Fruit fly (Drosophila melanogaster): ENCODE results near the gene CG4907.

The CG4907 gene

DNA sequence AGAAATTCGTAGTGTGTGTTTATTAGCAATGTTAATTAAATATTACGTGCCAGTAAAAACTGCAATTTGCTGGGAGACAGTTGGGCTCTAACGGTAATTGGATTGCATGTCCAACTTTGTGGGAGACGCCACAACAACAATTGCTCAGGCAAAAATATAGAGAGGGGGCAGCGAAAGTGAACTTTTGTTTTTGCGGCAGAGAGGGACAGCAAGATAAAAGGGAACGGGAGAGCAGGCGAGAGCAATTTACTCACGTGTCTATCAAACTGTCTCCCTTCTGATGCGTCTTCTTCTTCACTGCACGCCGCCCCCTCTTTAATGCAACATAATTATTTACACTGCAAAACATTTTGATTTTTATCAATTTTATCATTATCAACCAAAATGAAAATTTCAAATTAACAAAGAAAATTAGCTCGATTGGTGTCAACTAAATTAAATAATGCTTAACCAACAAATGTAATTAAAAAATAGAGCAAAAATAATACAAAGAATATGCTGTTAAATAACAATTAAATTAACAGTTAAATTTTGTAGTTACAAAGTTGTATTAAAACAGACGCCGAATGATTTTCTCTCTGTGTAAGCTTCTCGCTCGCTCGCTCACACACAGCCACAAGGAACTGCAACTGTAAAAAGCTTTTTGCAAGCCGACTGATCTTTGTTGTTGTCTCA is 43.1 kb downstream of the CG4907 start (continued):
- peak; percentile 44 for TF ChIP-seq CG33557 (GFP tag; optimal IDR thresholded peaks at IDR 0.05)
- peak; percentile 15; the same call in 1 of the 2 replicates for TF ChIP-seq CG10321 (GFP tag; IDR thresholded peaks at IDR 0.05)
- TF ChIP-seq CG16779 (GFP tag; IDR thresholded peaks at IDR 0.05): no peak
- TF ChIP-seq grn (GFP tag; optimal IDR thresholded peaks at IDR 0.05): peak; percentile 5
- TF ChIP-seq CG11398 (GFP tag; optimal IDR thresholded peaks at IDR 0.05): peak; percentile 66
- peak; percentile 91 for TF ChIP-seq CG15696 (tag; optimal IDR thresholded peaks at IDR 0.05)
- peak; percentile 4 for TF ChIP-seq HmgZ (tag; optimal IDR thresholded peaks at IDR 0.05)
- TF ChIP-seq ERR (GFP tag; optimal IDR thresholded peaks at IDR 0.05): no peak
- TF ChIP-seq CG1529 (GFP tag; optimal IDR thresholded peaks at IDR 0.05): peak; percentile 79
- TF ChIP-seq CG10959 (GFP tag; IDR thresholded peaks at IDR 0.05): peak; percentile 64
- TF ChIP-seq CG12299 (tag; optimal IDR thresholded peaks at IDR 0.05): no peak
- peak; percentile 36; the same call in 1 of the 3 replicates for TF ChIP-seq Mrtf (GFP tag; IDR thresholded peaks at IDR 0.05)
- peak; percentile 49 for TF ChIP-seq CG4707 (GFP tag; optimal IDR thresholded peaks at IDR 0.05)
- TF ChIP-seq CG6683 (GFP tag; optimal IDR thresholded peaks at IDR 0.05): peak; percentile 50
- TF ChIP-seq Max (GFP tag; optimal IDR thresholded peaks at IDR 0.05): peak; percentile 39
- peak; percentile 24; the same call in 1 of the 2 replicates for TF ChIP-seq Ravus (GFP tag; IDR thresholded peaks at IDR 0.05)
- peak in 1 of 3 experiments; percentile 54 for TF ChIP-seq Stat92E (GFP tag; optimal IDR thresholded peaks at IDR 0.05)
- TF ChIP-seq Ets65A (GFP tag): peak; percentile 95
- peak; percentile 66 for TF ChIP-seq Fer1 (GFP tag; optimal IDR thresholded peaks at IDR 0.05)
- peak; percentile 30 for TF ChIP-seq pb (GFP tag; optimal IDR thresholded peaks at IDR 0.05)
- peak; percentile 65 for TF ChIP-seq CG5245 (GFP tag; optimal IDR thresholded peaks at IDR 0.05)
- peak; percentile 43; the same call in 1 of the 2 replicates for TF ChIP-seq wdn (GFP tag; IDR thresholded peaks at IDR 0.05)
- TF ChIP-seq gce (GFP tag; IDR thresholded peaks at IDR 0.05): no peak
- no peak for TF ChIP-seq Adf1 (GFP tag; IDR thresholded peaks at IDR 0.05)
- TF ChIP-seq CG4820 (GFP tag; optimal IDR thresholded peaks at IDR 0.05): peak; percentile 87
- no peak for TF ChIP-seq CG17612 (GFP tag; IDR thresholded peaks at IDR 0.05)
- peak; percentile 84 for TF ChIP-seq CG8388 (GFP tag; optimal IDR thresholded peaks at IDR 0.05)
- TF ChIP-seq org-1 (GFP tag; optimal IDR thresholded peaks at IDR 0.05): peak; percentile 69
- no peak for TF ChIP-seq CG7987 (GFP tag; optimal IDR thresholded peaks at IDR 0.05)
- no peak for TF ChIP-seq fru (optimal IDR thresholded peaks at IDR 0.05)
- peak; percentile 90 for TF ChIP-seq Sox102F (GFP tag; optimal IDR thresholded peaks at IDR 0.05)
- TF ChIP-seq Ets97D (GFP tag; optimal IDR thresholded peaks at IDR 0.05): peak; percentile 13
- peak; percentile 70 for TF ChIP-seq CG18599 (GFP tag; optimal IDR thresholded peaks at IDR 0.05)
- 0 out of 2 replicates have a peak, but pooled peaks have one; percentile 20 for TF ChIP-seq Dip2 (GFP tag; IDR thresholded peaks at IDR 0.05)
- peak; percentile 88 for TF ChIP-seq CG12391 (tag; optimal IDR thresholded peaks at IDR 0.05)
- no peak for TF ChIP-seq Tbp (GFP tag; optimal IDR thresholded peaks at IDR 0.05)
- peak; percentile 62 to 69 for TF ChIP-seq Pdp1 (GFP tag; optimal IDR thresholded peaks at IDR 0.05)
- TF ChIP-seq ash1 (GFP tag; optimal IDR thresholded peaks at IDR 0.05): no peak
- TF ChIP-seq ase (GFP tag; IDR thresholded peaks at IDR 0.05): peak; percentile 65; the same call in 1 of the 3 replicates
- no peak for TF ChIP-seq fu2 (GFP tag; optimal IDR thresholded peaks at IDR 0.05)
- peak; percentile 66 for TF ChIP-seq CG8359 (GFP tag; optimal IDR thresholded peaks at IDR 0.05; ENCODE audit: borderline replicate concordance)
- no peak for TF ChIP-seq CG34376 (GFP tag; optimal IDR thresholded peaks at IDR 0.05)
- TF ChIP-seq Rx (GFP tag; IDR thresholded peaks at IDR 0.05): peak; percentile 55
- peak; percentile 96 for TF ChIP-seq sens (GFP tag)
- no peak for TF ChIP-seq CG2199 (GFP tag; IDR thresholded peaks at IDR 0.05)
- TF ChIP-seq ac (GFP tag; optimal IDR thresholded peaks at IDR 0.05): no peak
- TF ChIP-seq amos (GFP tag; IDR thresholded peaks at IDR 0.05; ENCODE audit: partially characterized antibody): no peak
- peak; percentile 63; the same call in 2 of the 3 replicates for TF ChIP-seq CG3726 (GFP tag; IDR thresholded peaks at IDR 0.05)
- TF ChIP-seq CG9932 (GFP tag; IDR thresholded peaks at IDR 0.05): peak; percentile 20; the same call in 1 of the 2 replicates
- TF ChIP-seq pfk (GFP tag; optimal IDR thresholded peaks at IDR 0.05): no peak

Data from whole organism, embryonic.